Worm (Caenorhabditis elegans) whole organism, L2 larva: Measurements from ENCODE around the gene Y57A10C.11.

ENCODE experiments used
- C34F6.9 ChIP-seq: fragments of 150-350 bp; optimal IDR thresholded peaks from 2 replicates; lab custom pipeline; 2014; ENCODE audit warnings: missing biosample characterization, missing genetic modification characterization
- elt-3 ChIP-seq: sonication (generic microtip); optimal IDR thresholded peaks from 2 replicates; lab custom pipeline; 2017; ENCODE audit warnings: missing biosample characterization, missing genetic modification characterization
- mdl-1 ChIP-seq, 2 experiments: fragments of 150-350 bp in 1 of 2; sonication (generic microtip) in 1 of 2; optimal IDR thresholded peaks; 2 replicates each; lab custom pipeline; 2017; ENCODE audit warnings: missing biosample characterization in 2 of 2, missing genetic modification characterization in 2 of 2
- nhr-12 ChIP-seq: fragments of 150-350 bp; optimal IDR thresholded peaks from 2 replicates; lab custom pipeline; 2014; ENCODE audit warnings: missing biosample characterization, missing genetic modification characterization
- skn-1 ChIP-seq: sonication (generic microtip); optimal IDR thresholded peaks from 2 replicates; lab custom pipeline; 2017; ENCODE audit warnings: missing biosample characterization, missing genetic modification characterization
- ztf-11 ChIP-seq: sonication (generic microtip); optimal IDR thresholded peaks from 2 replicates; lab custom pipeline; 2017; ENCODE audit warnings: missing biosample characterization, missing genetic modification characterization

DNA sequence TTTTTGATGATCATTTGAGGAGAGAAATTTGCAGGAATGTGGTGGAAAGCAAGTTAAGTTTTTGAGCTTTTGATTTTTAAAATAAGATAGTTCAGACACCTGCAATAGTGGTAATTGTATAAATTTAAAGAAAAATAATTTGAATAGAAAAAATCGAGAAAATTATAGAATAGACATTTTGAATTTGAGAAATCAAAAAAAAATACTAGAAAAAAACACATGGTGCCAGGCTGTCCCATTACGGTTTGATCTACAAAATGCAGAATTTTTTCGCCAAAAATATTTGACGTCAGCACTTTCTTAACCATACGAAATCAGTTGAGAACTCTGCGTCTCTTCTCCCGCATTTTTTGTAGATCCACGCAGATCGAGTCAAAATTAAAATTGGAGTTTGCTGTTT is 2.8 kb upstream of the Y57A10C.11 start, which contains the start of gene sre-27:
- TF ChIP-seq nhr-12 (tag; lab: Kevin White, UChicago): no peak
- TF ChIP-seq C34F6.9 (tag; lab: Kevin White, UChicago): no peak
- no peak for TF ChIP-seq skn-1 (tag; lab: Kevin White, UChicago)
- no peak for TF ChIP-seq elt-3 (tag; lab: Kevin White, UChicago)
- no peak for TF ChIP-seq ztf-11 (tag; lab: Kevin White, UChicago)
- TF ChIP-seq mdl-1 (tag; optimal IDR thresholded peaks at IDR 0.05; lab: Kevin White, UChicago): no peak
